Worm (Caenorhabditis elegans) whole organism, L3 larva: Measurements from ENCODE around the gene nspc-16.

Experiments used
- elt-1 ChIP-seq: fragments of 150-350 bp; optimal IDR thresholded peaks from 2 replicates; lab custom pipeline; 2014; ENCODE audit warnings: missing biosample characterization, missing genetic modification characterization
- jun-1 ChIP-seq: fragments of 150-350 bp; optimal IDR thresholded peaks from 2 replicates; lab custom pipeline; 2014; ENCODE audit warnings: missing biosample characterization, missing genetic modification reagents, missing genetic modification characterization
- lin-39 ChIP-seq: fragments of 150-350 bp; optimal IDR thresholded peaks from 2 replicates; lab custom pipeline; 2018; ENCODE audit warnings: missing biosample characterization, missing genetic modification reagents, missing genetic modification characterization
- mdl-1 ChIP-seq: fragments of 150-350 bp; optimal IDR thresholded peaks from 2 replicates; lab custom pipeline; 2014; ENCODE audit warnings: missing biosample characterization, missing genetic modification characterization
- nhr-23 ChIP-seq: fragments of 150-350 bp; optimal IDR thresholded peaks from 2 replicates; lab custom pipeline; 2014; ENCODE audit warnings: missing biosample characterization, missing genetic modification reagents, missing genetic modification characterization
- nhr-237 ChIP-seq: fragments of 150-350 bp; optimal IDR thresholded peaks from 2 replicates; lab custom pipeline; 2014; ENCODE audit warnings: missing biosample characterization, missing genetic modification characterization
- sea-2 ChIP-seq: fragments of 150-350 bp; sonication (generic microtip); optimal IDR thresholded peaks from 4 replicates; lab custom pipeline; 2014; ENCODE audit warnings: missing biosample characterization, missing genetic modification reagents, missing genetic modification characterization

- TF ChIP-seq jun-1 (no peak), lin-39 (tag; lab: Kevin White, UChicago) (no peak), nhr-23 (no peak), nhr-237 (tag; lab: Kevin White, UChicago) (no peak), sea-2 (no peak), elt-1 (tag; lab: Kevin White, UChicago) (peak; percentile 84), mdl-1 (tag; lab: Kevin White, UChicago) (no peak)
These were observed 22.8 kb upstream of the nspc-16 start for ce11 chrX:14500422-14501058.
